Worm (Caenorhabditis elegans): ENCODE results near the gene K01D12.1.

DNA sequence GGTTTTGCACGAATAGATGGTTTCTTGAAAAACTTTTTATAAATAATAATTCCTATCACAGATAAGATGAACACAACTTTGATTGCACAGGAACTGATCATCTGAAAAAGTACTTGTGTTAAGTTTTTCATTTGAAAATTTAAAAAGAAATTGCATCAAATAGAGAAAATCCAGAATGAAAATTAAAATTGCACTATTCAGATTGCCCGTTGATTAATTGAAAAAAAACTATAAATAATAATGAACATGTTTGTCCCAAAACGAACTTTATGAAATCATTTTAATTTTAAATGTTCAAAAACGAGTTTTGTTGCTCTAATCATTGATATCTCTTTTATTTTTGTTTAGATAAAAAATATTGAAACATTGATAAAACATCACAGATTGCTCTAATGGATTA is 39.9 kb downstream of the K01D12.1 start, which contains the start of gene cdr-3:
- TF ChIP-seq unc-62 (GFP tag; optimal IDR thresholded peaks at IDR 0.05) (no peak), F33H1.4 (GFP tag; IDR thresholded peaks at IDR 0.05) (no peak), ama-1 (optimal IDR thresholded peaks at IDR 0.05) (no peak), ama-1 (GFP tag; optimal IDR thresholded peaks at IDR 0.05) (no peak), ccch-3 (GFP tag; optimal IDR thresholded peaks at IDR 0.05) (no peak), chd-7 (tag; optimal IDR thresholded peaks at IDR 0.05) (no peak), F52B5.7 (tag; optimal IDR thresholded peaks at IDR 0.05) (no peak)

Data from whole organism, young adult.